Worm (Caenorhabditis elegans) whole organism, L1 larva: ENCODE measurements around the gene rabr-1.

ENCODE experiments used
- C34B4.2 ChIP-seq: sonication (generic microtip); optimal IDR thresholded peaks from 2 replicates; lab custom pipeline; 2017; ENCODE audit warnings: mild to moderate bottlenecking, missing genetic modification characterization, missing compliant biosample characterization
- F16B12.6 ChIP-seq: fragments of 150-350 bp; optimal IDR thresholded peaks from 2 replicates; lab custom pipeline; 2014; ENCODE audit warnings: missing biosample characterization, missing genetic modification characterization
- Y116A8C.19 ChIP-seq: sonication (generic microtip); optimal IDR thresholded peaks from 2 replicates; lab custom pipeline; 2016; ENCODE audit warnings: missing compliant biosample characterization, missing genetic modification characterization, borderline replicate concordance
- aha-1 ChIP-seq: fragments of 150-350 bp; optimal IDR thresholded peaks from 2 replicates; lab custom pipeline; 2014; ENCODE audit warnings: missing biosample characterization, missing genetic modification characterization
- alr-1 ChIP-seq: fragments of 200-800 bp; sonication (Bioruptor generic); optimal IDR thresholded peaks from 2 replicates; lab custom pipeline; 2018; ENCODE audit warnings: borderline replicate concordance, mild to moderate bottlenecking, missing genetic modification characterization, missing compliant biosample characterization
- ama-1 ChIP-seq: fragments of 150-350 bp; optimal IDR thresholded peaks from 2 replicates; lab custom pipeline; 2014
- blmp-1 ChIP-seq: fragments of 150-350 bp; optimal IDR thresholded peaks from 2 replicates; lab custom pipeline; 2014; ENCODE audit warnings: missing biosample characterization, missing genetic modification characterization
- ceh-63 ChIP-seq: fragments of 200-800 bp; sonication (Bioruptor generic); optimal IDR thresholded peaks from 2 replicates; lab custom pipeline; 2018; ENCODE audit warnings: mild to moderate bottlenecking, missing genetic modification characterization, missing compliant biosample characterization
- ceh-88 ChIP-seq: fragments of 200-800 bp; sonication (Bioruptor generic); IDR thresholded peaks from 2 replicates; pipeline ENCODE4 v1.3.6; 2022; ENCODE audit warnings: missing genetic modification characterization, missing compliant biosample characterization
- ceh-90 ChIP-seq: sonication (generic microtip); optimal IDR thresholded peaks from 2 replicates; lab custom pipeline; 2016; ENCODE audit warnings: missing genetic modification characterization, missing compliant biosample characterization
- dpl-1 ChIP-seq, 3 experiments: fragments of 150-350 bp in 2 of 3; sonication (generic microtip) in 1 of 3; optimal IDR thresholded peaks; 2 replicates each; lab custom pipeline; 2014 to 2017; ENCODE audit warnings: missing biosample characterization in 3 of 3, missing genetic modification characterization in 3 of 3, missing genetic modification reagents in 3 of 3
- dsc-1 ChIP-seq: sonication (generic microtip); optimal IDR thresholded peaks from 2 replicates; lab custom pipeline; 2016; ENCODE audit warnings: mild to moderate bottlenecking, missing genetic modification characterization, missing compliant biosample characterization
- efl-3 ChIP-seq: fragments of 200-800 bp; sonication (Bioruptor generic); optimal IDR thresholded peaks from 2 replicates; lab custom pipeline; 2018; ENCODE audit warnings: mild to moderate bottlenecking, missing genetic modification characterization, missing compliant biosample characterization
- egl-27 ChIP-seq, 2 experiments: fragments of 150-350 bp in 1 of 2; sonication (generic microtip); optimal IDR thresholded peaks; 3 replicates each; lab custom pipeline; 2017 to 2018; ENCODE audit warnings: missing biosample characterization in 2 of 2, missing genetic modification characterization in 2 of 2, missing genetic modification reagents in 2 of 2
- ets-5 ChIP-seq: fragments of 200-800 bp; sonication (Bioruptor generic); IDR thresholded peaks from 2 replicates; pipeline ENCODE4 v1.3.6; 2022; ENCODE audit warnings: missing genetic modification characterization, missing compliant biosample characterization
- fkh-10 ChIP-seq: sonication (generic microtip); optimal IDR thresholded peaks from 2 replicates; lab custom pipeline; 2017; ENCODE audit warnings: missing biosample characterization, missing genetic modification reagents, missing genetic modification characterization
- fkh-4 ChIP-seq: sonication (generic microtip); optimal IDR thresholded peaks from 2 replicates; lab custom pipeline; 2016; ENCODE audit warnings: missing compliant biosample characterization, missing genetic modification characterization, borderline replicate concordance
- fos-1 ChIP-seq: fragments of 150-350 bp; optimal IDR thresholded peaks from 2 replicates; lab custom pipeline; 2014; ENCODE audit warnings: missing biosample characterization, missing genetic modification characterization
- hpl-2 ChIP-seq: fragments of 150-350 bp; optimal IDR thresholded peaks from 2 replicates; lab custom pipeline; 2014; ENCODE audit warnings: missing biosample characterization, missing genetic modification reagents, missing genetic modification characterization
- isw-1 ChIP-seq: fragments of 200-800 bp; sonication (Bioruptor generic); IDR thresholded peaks from 2 replicates; pipeline ENCODE4 v1.3.6; 2022; ENCODE audit warnings: missing genetic modification characterization, missing compliant biosample characterization
- jun-1 ChIP-seq: fragments of 150-350 bp; optimal IDR thresholded peaks from 2 replicates; lab custom pipeline; 2014; ENCODE audit warnings: missing biosample characterization, missing genetic modification reagents, missing genetic modification characterization
- lin-14 ChIP-seq: fragments of 200-800 bp; sonication (Bioruptor generic); optimal IDR thresholded peaks from 2 replicates; lab custom pipeline; 2018; ENCODE audit warnings: mild to moderate bottlenecking, missing genetic modification characterization, moderate library complexity, missing compliant biosample characterization
- lin-15B ChIP-seq: fragments of 150-350 bp; sonication (generic microtip); optimal IDR thresholded peaks from 3 replicates; lab custom pipeline; 2014; ENCODE audit warnings: missing biosample characterization, missing genetic modification characterization
- lin-35 ChIP-seq, 2 experiments: fragments of 150-350 bp; optimal IDR thresholded peaks; 2 replicates each; lab custom pipeline; 2014; ENCODE audit warnings: missing biosample characterization in 2 of 2, missing genetic modification characterization in 2 of 2, missing genetic modification reagents in 2 of 2
- lir-3 ChIP-seq: sonication (generic microtip); optimal IDR thresholded peaks from 2 replicates; lab custom pipeline; 2016; ENCODE audit warnings: mild to moderate bottlenecking, missing genetic modification characterization, moderate library complexity, missing compliant biosample characterization; ENCODE audit not compliant: poor library complexity
- lsy-2 ChIP-seq, 2 experiments: fragments of 150-350 bp; optimal IDR thresholded peaks; 2 replicates each; lab custom pipeline; 2014; ENCODE audit warnings: missing biosample characterization in 2 of 2, missing genetic modification characterization in 2 of 2
- mab-9 ChIP-seq: fragments of 200-800 bp; sonication (Bioruptor generic); IDR thresholded peaks from 2 replicates; pipeline ENCODE4 v1.3.6; 2022; ENCODE audit warnings: missing genetic modification reagents, missing genetic modification characterization, missing compliant biosample characterization
- mdl-1 ChIP-seq, 2 experiments: fragments of 150-350 bp; optimal IDR thresholded peaks; 2 replicates each; lab custom pipeline; 2014 to 2017; ENCODE audit warnings: missing biosample characterization in 2 of 2, missing genetic modification characterization in 2 of 2, inconsistent platforms in 1 of 2
- mef-2 ChIP-seq: fragments of 150-350 bp; optimal IDR thresholded peaks from 2 replicates; lab custom pipeline; 2014; ENCODE audit warnings: missing biosample characterization, missing genetic modification characterization
- mep-1 ChIP-seq: fragments of 150-350 bp; optimal IDR thresholded peaks from 2 replicates; lab custom pipeline; 2014; ENCODE audit warnings: missing biosample characterization, missing genetic modification characterization
- nhr-11 ChIP-seq: fragments of 150-350 bp; optimal IDR thresholded peaks from 2 replicates; lab custom pipeline; 2014; ENCODE audit warnings: missing biosample characterization, missing genetic modification characterization
- nhr-19 ChIP-seq: fragments of 200-800 bp; sonication (Bioruptor generic); conservative IDR thresholded peaks from 2 replicates; pipeline ENCODE4 v1.3.6; 2022; ENCODE audit warnings: missing genetic modification characterization, missing compliant biosample characterization
- nhr-20 ChIP-seq: sonication (generic microtip); optimal IDR thresholded peaks from 2 replicates; lab custom pipeline; 2016; ENCODE audit warnings: mild to moderate bottlenecking, missing genetic modification characterization, missing compliant biosample characterization
- nhr-237 ChIP-seq: fragments of 150-350 bp; optimal IDR thresholded peaks from 2 replicates; lab custom pipeline; 2014; ENCODE audit warnings: missing biosample characterization, missing genetic modification characterization
- nhr-47 ChIP-seq: sonication (generic microtip); optimal IDR thresholded peaks from 2 replicates; lab custom pipeline; 2016; ENCODE audit warnings: mild to moderate bottlenecking, missing genetic modification characterization, moderate library complexity, missing compliant biosample characterization
- nhr-77 ChIP-seq: fragments of 150-350 bp; optimal IDR thresholded peaks from 2 replicates; lab custom pipeline; 2014; ENCODE audit warnings: missing biosample characterization, missing genetic modification characterization
- nhr-84 ChIP-seq: sonication (generic microtip); optimal IDR thresholded peaks from 2 replicates; lab custom pipeline; 2017; ENCODE audit warnings: missing biosample characterization, missing genetic modification characterization
- nhr-85 ChIP-seq: sonication (generic microtip); peaks from one replicate; lab custom pipeline; 2016; ENCODE audit warnings: missing genetic modification characterization, inconsistent platforms, missing compliant biosample characterization
- nhr-90 ChIP-seq: sonication (generic microtip); optimal IDR thresholded peaks from 2 replicates; lab custom pipeline; 2016; ENCODE audit warnings: mild to moderate bottlenecking, missing genetic modification characterization, missing compliant biosample characterization; ENCODE audit not compliant: poor library complexity
- pag-3 ChIP-seq: sonication (generic microtip); optimal IDR thresholded peaks from 2 replicates; lab custom pipeline; 2017; ENCODE audit warnings: missing genetic modification characterization, mild to moderate bottlenecking, missing compliant biosample characterization, antibody characterized with exemption, borderline replicate concordance; ENCODE audit not compliant: insufficient read depth
- pax-3 ChIP-seq: fragments of 200-800 bp; sonication (Bioruptor generic); optimal IDR thresholded peaks from 2 replicates; lab custom pipeline; 2018; ENCODE audit warnings: mild to moderate bottlenecking, missing genetic modification characterization, moderate library complexity, missing compliant biosample characterization
- rnt-1 ChIP-seq: sonication (generic microtip); optimal IDR thresholded peaks from 2 replicates; lab custom pipeline; 2016; ENCODE audit warnings: mild to moderate bottlenecking, missing genetic modification characterization, moderate library complexity, missing compliant biosample characterization
- snu-23 ChIP-seq: sonication (generic microtip); optimal IDR thresholded peaks from 2 replicates; lab custom pipeline; 2016; ENCODE audit warnings: missing genetic modification characterization, missing compliant biosample characterization
- sox-4 ChIP-seq: sonication (generic microtip); optimal IDR thresholded peaks from 2 replicates; lab custom pipeline; 2016; ENCODE audit warnings: missing genetic modification characterization, missing compliant biosample characterization
- swsn-7 ChIP-seq: sonication (generic microtip); optimal IDR thresholded peaks from 2 replicates; lab custom pipeline; 2016; ENCODE audit warnings: missing genetic modification characterization, missing compliant biosample characterization
- tbx-2 ChIP-seq: sonication (generic microtip); optimal IDR thresholded peaks from 2 replicates; lab custom pipeline; 2016; ENCODE audit warnings: missing genetic modification characterization, missing compliant biosample characterization
- unc-130 ChIP-seq: fragments of 150-350 bp; optimal IDR thresholded peaks from 2 replicates; lab custom pipeline; 2017; ENCODE audit warnings: missing biosample characterization, missing genetic modification characterization, inconsistent platforms
- unc-30 ChIP-seq: sonication (generic microtip); optimal IDR thresholded peaks from 2 replicates; lab custom pipeline; 2017; ENCODE audit warnings: missing biosample characterization, missing genetic modification characterization
- unc-62 ChIP-seq: fragments of 150-350 bp; optimal IDR thresholded peaks from 2 replicates; lab custom pipeline; 2014; ENCODE audit warnings: missing biosample characterization, missing genetic modification reagents, missing genetic modification characterization
- unc-86 ChIP-seq: sonication (generic microtip); optimal IDR thresholded peaks from 2 replicates; lab custom pipeline; 2016; ENCODE audit warnings: missing genetic modification characterization, missing compliant biosample characterization
- vab-15 ChIP-seq: sonication (generic microtip); optimal IDR thresholded peaks from 2 replicates; lab custom pipeline; 2017; ENCODE audit warnings: missing genotype, mild to moderate bottlenecking, missing genetic modification characterization, missing compliant biosample characterization
- zip-4 ChIP-seq: fragments of 200-800 bp; sonication (Bioruptor generic); optimal IDR thresholded peaks from 2 replicates; lab custom pipeline; 2018; ENCODE audit warnings: mild to moderate bottlenecking, missing genetic modification characterization, moderate library complexity, missing compliant biosample characterization
- ztf-4 ChIP-seq: fragments of 150-350 bp; optimal IDR thresholded peaks from 2 replicates; lab custom pipeline; 2014; ENCODE audit warnings: missing biosample characterization, missing genetic modification characterization

rabr-1 gene

ce11 chrX:2549322-2549721 is 53.3 kb downstream of the rabr-1 start (continued):
- TF ChIP-seq ceh-90 (tag; lab: Kevin White, UChicago) (no peak), lin-14 (GFP tag; lab: Kevin White, UChicago) (peak; percentile 79), lin-15B (tag; lab: Kevin White, UChicago) (no peak), fkh-4 (tag; lab: Kevin White, UChicago) (no peak), isw-1 (GFP tag; lab: Robert Waterston, UW) (no peak), fos-1 (tag; lab: Kevin White, UChicago) (peak; percentile 43), mdl-1 (tag; optimal IDR thresholded peaks at IDR 0.05; lab: Kevin White, UChicago) (peak in 1 of 2 experiments; percentile 53), ama-1 (lab: Kevin White, UChicago) (no peak), mep-1 (tag; lab: Kevin White, UChicago) (peak; percentile 86), vab-15 (tag; lab: Kevin White, UChicago) (no peak), nhr-237 (tag; lab: Kevin White, UChicago) (no peak), nhr-20 (peak; percentile 75), dsc-1 (tag; lab: Kevin White, UChicago) (peak; percentile 74), fkh-10 (GFP tag; lab: Kevin White, UChicago) (peak; percentile 15), tbx-2 (peak; percentile 57), lir-3 (tag; lab: Kevin White, UChicago) (peak; percentile 48), nhr-84 (no peak), F16B12.6 (tag; lab: Kevin White, UChicago) (no peak), sox-4 (no peak), swsn-7 (tag; lab: Kevin White, UChicago) (peak; percentile 75), efl-3 (GFP tag; lab: Kevin White, UChicago) (no peak), dpl-1 (GFP tag; optimal IDR thresholded peaks at IDR 0.05; lab: Kevin White, UChicago) (peak in 1 of 3 experiments; percentile 30), mab-9 (GFP tag; lab: Robert Waterston, UW) (no peak), rnt-1 (tag; lab: Kevin White, UChicago) (peak; percentile 75), unc-130 (tag; lab: Kevin White, UChicago) (peak; percentile 36), unc-30 (tag; lab: Kevin White, UChicago) (no peak), nhr-47 (tag; lab: Kevin White, UChicago) (peak; percentile 80), lsy-2 (tag; optimal IDR thresholded peaks at IDR 0.05; lab: Kevin White, UChicago) (peak; percentile 45 to 70), ets-5 (GFP tag; lab: Robert Waterston, UW) (no peak), mef-2 (peak; percentile 29), nhr-85 (tag; lab: Kevin White, UChicago) (peak; percentile 26), jun-1 (tag; lab: Kevin White, UChicago) (peak; percentile 56), nhr-90 (tag; lab: Kevin White, UChicago) (peak; percentile 74), unc-86 (tag; lab: Kevin White, UChicago) (peak; percentile 38), nhr-77 (peak; percentile 82), alr-1 (tag; lab: Kevin White, UChicago) (no peak), blmp-1 (no peak), zip-4 (no peak), nhr-19 (GFP tag; lab: Robert Waterston, UW) (peak; percentile 76), snu-23 (GFP tag; lab: Kevin White, UChicago) (peak; percentile 84), hpl-2 (GFP tag; lab: Kevin White, UChicago) (no peak), C34B4.2 (no peak), lin-35 (GFP tag; optimal IDR thresholded peaks at IDR 0.05; lab: Kevin White, UChicago) (peak; percentile 39 to 67), ceh-63 (GFP tag; lab: Kevin White, UChicago) (no peak), egl-27 (tag; optimal IDR thresholded peaks at IDR 0.05; lab: Kevin White, UChicago) (no peak), pag-3 (tag; lab: Kevin White, UChicago) (peak; percentile 52), pax-3 (tag; lab: Kevin White, UChicago) (peak; percentile 30), unc-62 (no peak), nhr-11 (tag; lab: Kevin White, UChicago) (no peak), Y116A8C.19 (no peak), ceh-88 (GFP tag; lab: Robert Waterston, UW) (peak; percentile 27; the same call in 1 of the 2 replicates), ztf-4 (no peak), aha-1 (tag; lab: Kevin White, UChicago) (no peak)
